Worm (Caenorhabditis elegans) whole organism, L3 larva: ENCODE results near the gene moa-1.
"Not testable (repeated sequence)": the region's sequence is repeated elsewhere in the genome, so short reads cannot be mapped to it uniquely, and the experiment has no call there.

Experiments used
- R02D3.7 ChIP-seq: fragments of 150-350 bp; optimal IDR thresholded peaks from 2 replicates; lab custom pipeline; 2014; ENCODE audit warnings: missing biosample characterization, missing genetic modification characterization
- aly-2 ChIP-seq: fragments of 150-350 bp; optimal IDR thresholded peaks from 2 replicates; lab custom pipeline; 2014; ENCODE audit warnings: missing biosample characterization, missing genetic modification characterization
- ceh-28 ChIP-seq: fragments of 150-350 bp; optimal IDR thresholded peaks from 2 replicates; lab custom pipeline; 2014; ENCODE audit warnings: missing biosample characterization, missing genetic modification reagents, missing genetic modification characterization
- ceh-82 ChIP-seq: fragments of 150-350 bp; optimal IDR thresholded peaks from 2 replicates; lab custom pipeline; 2014; ENCODE audit warnings: missing biosample characterization, missing genetic modification characterization
- elt-1 ChIP-seq: fragments of 150-350 bp; optimal IDR thresholded peaks from 2 replicates; lab custom pipeline; 2014; ENCODE audit warnings: missing biosample characterization, missing genetic modification characterization
- nhr-11 ChIP-seq: fragments of 150-350 bp; optimal IDR thresholded peaks from 2 replicates; lab custom pipeline; 2014; ENCODE audit warnings: missing biosample characterization, missing genetic modification characterization
- nhr-23 ChIP-seq: fragments of 150-350 bp; optimal IDR thresholded peaks from 2 replicates; lab custom pipeline; 2014; ENCODE audit warnings: missing biosample characterization, missing genetic modification reagents, missing genetic modification characterization
- nhr-25 ChIP-seq: sonication (generic microtip); optimal IDR thresholded peaks from 2 replicates; lab custom pipeline; 2017; ENCODE audit warnings: missing biosample characterization, missing genetic modification characterization
- nhr-28 ChIP-seq: fragments of 150-350 bp; optimal IDR thresholded peaks from 2 replicates; lab custom pipeline; 2014; ENCODE audit warnings: missing biosample characterization, missing genetic modification characterization
- nhr-43 ChIP-seq: sonication (generic microtip); optimal IDR thresholded peaks from 2 replicates; lab custom pipeline; 2016; ENCODE audit warnings: mild to moderate bottlenecking, missing genetic modification characterization, missing compliant biosample characterization; ENCODE audit not compliant: poor library complexity, severe bottlenecking
- pha-4 ChIP-seq: fragments of 150-350 bp; optimal IDR thresholded peaks from 2 replicates; lab custom pipeline; 2014; ENCODE audit warnings: missing biosample characterization, missing genetic modification reagents, missing genetic modification characterization
- pqm-1 ChIP-seq: fragments of 150-350 bp; optimal IDR thresholded peaks from 2 replicates; lab custom pipeline; 2017; ENCODE audit warnings: missing biosample characterization, missing genetic modification characterization, inconsistent platforms
- unc-62 ChIP-seq: fragments of 150-350 bp; sonication (generic microtip); optimal IDR thresholded peaks from 4 replicates; lab custom pipeline; 2014; ENCODE audit warnings: missing biosample characterization, missing genetic modification reagents, missing genetic modification characterization

- peak; percentile 91 for TF ChIP-seq ceh-28
- not testable (repeated sequence) for TF ChIP-seq nhr-43 (tag; lab: Kevin White, UChicago); nhr-23 (tag; lab: Kevin White, UChicago); aly-2; pha-4 (tag; lab: Kevin White, UChicago); nhr-28 (tag; lab: Kevin White, UChicago); ceh-82; nhr-25 (tag; lab: Kevin White, UChicago); unc-62 (GFP tag; lab: Kevin White, UChicago); nhr-11 (tag; lab: Kevin White, UChicago); R02D3.7 (tag; lab: Kevin White, UChicago); elt-1 (tag; lab: Kevin White, UChicago); pqm-1 (tag; lab: Kevin White, UChicago)
Measured at ce11 chrIII:1965161-1965560, 4.5 kb downstream of the moa-1 start.
